Worm (Caenorhabditis elegans): ENCODE results near the gene F52B10.3.

- TF ChIP-seq elt-3 (tag; optimal IDR thresholded peaks at IDR 0.05) (no peak), unc-39 (tag; optimal IDR thresholded peaks at IDR 0.05) (no peak), R02D3.7 (tag; optimal IDR thresholded peaks at IDR 0.05) (no peak), ama-1 (optimal IDR thresholded peaks at IDR 0.05) (no peak), unc-62 (GFP tag; optimal IDR thresholded peaks at IDR 0.05) (no peak), ceh-82 (tag; optimal IDR thresholded peaks at IDR 0.05) (no peak), egl-27 (tag; optimal IDR thresholded peaks at IDR 0.05) (no peak), skn-1 (tag; optimal IDR thresholded peaks at IDR 0.05) (no peak), pqm-1 (tag; optimal IDR thresholded peaks at IDR 0.05) (no peak), eor-1 (tag; optimal IDR thresholded peaks at IDR 0.05) (no peak), lin-39 (tag; optimal IDR thresholded peaks at IDR 0.05) (no peak), pha-4 (tag; optimal IDR thresholded peaks at IDR 0.05) (no peak), nhr-76 (tag; optimal IDR thresholded peaks at IDR 0.05) (no peak)
Measured at ce11 chrX:2891879-2892278, 6.3 kb downstream of the F52B10.3 start.

Data from whole organism, L3 larva.